Fruit fly (Drosophila melanogaster) whole organism, embryonic: ENCODE results near the gene Muc68Ca.

Experiments
- CG1792 ChIP-seq: fragments of 200-800 bp; sonication (Bioruptor generic); optimal IDR thresholded peaks from 2 replicates; lab custom pipeline; 2016; ENCODE audit warnings: missing biosample characterization, missing genetic modification characterization
- CG31224 ChIP-seq: fragments of 200-800 bp; sonication (Bioruptor generic); IDR thresholded peaks from 2 replicates; pipeline ENCODE4 v1.3.6; 2022; ENCODE audit warnings: missing biosample characterization, missing genetic modification characterization
- CG5180 ChIP-seq: fragments of 200-800 bp; sonication (Bioruptor generic); optimal IDR thresholded peaks from 3 replicates; lab custom pipeline; 2017; ENCODE audit warnings: missing biosample characterization, missing genetic modification characterization, mild to moderate bottlenecking, moderate library complexity, missing genetic modification reagents
- CG9797 ChIP-seq: fragments of 200-800 bp; sonication (Bioruptor generic); optimal IDR thresholded peaks from 3 replicates; lab custom pipeline; 2018; ENCODE audit warnings: missing biosample characterization, mild to moderate bottlenecking, missing genetic modification characterization
- Dip2 ChIP-seq: fragments of 200-800 bp; sonication (Bioruptor generic); IDR thresholded peaks from 2 replicates; pipeline ENCODE4 v1.3.6; 2022; ENCODE audit warnings: missing biosample characterization, missing genetic modification characterization
- Oli ChIP-seq: fragments of 200-800 bp; sonication (Bioruptor generic); optimal IDR thresholded peaks from 2 replicates; lab custom pipeline; 2018; ENCODE audit warnings: missing biosample characterization, mild to moderate bottlenecking, missing genetic modification characterization, moderate library complexity
- btn ChIP-seq: fragments of 200-800 bp; sonication (Bioruptor generic); optimal IDR thresholded peaks from 2 replicates; lab custom pipeline; 2016; ENCODE audit warnings: missing biosample characterization, missing genetic modification characterization
- chn ChIP-seq: fragments of 200-800 bp; sonication (Bioruptor generic); optimal IDR thresholded peaks from 2 replicates; lab custom pipeline; 2016; ENCODE audit warnings: missing biosample characterization, missing genetic modification characterization
- ro ChIP-seq: fragments of 200-800 bp; sonication (Bioruptor generic); IDR thresholded peaks from 2 replicates; pipeline ENCODE4 v1.3.6; 2022; ENCODE audit warnings: missing biosample characterization, missing genetic modification characterization
- ssp ChIP-seq: fragments of 200-800 bp; sonication (Bioruptor generic); IDR thresholded peaks from 2 replicates; pipeline ENCODE4 v1.3.6; 2022; ENCODE audit warnings: missing biosample characterization, missing genetic modification characterization
- unc-4 ChIP-seq: fragments of 200-800 bp; sonication (Bioruptor generic); IDR thresholded peaks from 2 replicates; pipeline ENCODE4 v1.3.6; 2022; ENCODE audit warnings: missing biosample characterization, missing genetic modification characterization; ENCODE audit not compliant: partially characterized antibody

DNA sequence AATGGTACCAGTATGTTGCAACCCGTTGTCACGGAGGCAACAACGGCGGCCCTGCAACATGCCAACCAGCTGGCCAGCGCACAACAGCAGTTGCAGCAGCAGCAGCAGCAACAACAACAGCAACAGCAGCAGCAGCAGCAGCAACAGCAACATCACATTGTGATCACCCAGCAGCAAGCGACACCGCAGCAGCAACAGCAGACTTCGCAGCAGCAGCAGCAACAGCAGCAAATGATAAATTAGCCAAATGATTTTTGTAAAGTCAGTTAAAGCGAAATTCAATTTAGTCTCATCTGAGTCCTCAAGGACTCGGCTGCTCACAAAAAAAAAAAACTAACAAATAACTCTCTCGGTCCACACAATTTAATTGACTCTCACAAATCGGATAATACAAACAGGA lies 15.7 kb downstream of the Muc68Ca start:
- TF ChIP-seq CG31224 (GFP tag; lab: Robert Waterston, UW), result no peak
- no peak for TF ChIP-seq CG1792 (GFP tag; lab: Kevin White, UChicago)
- TF ChIP-seq CG5180, result no peak
- TF ChIP-seq Oli (tag; lab: Kevin White, UChicago), result no peak
- no peak for TF ChIP-seq ssp (GFP tag; lab: Robert Waterston, UW)
- no peak for TF ChIP-seq unc-4 (GFP tag; lab: Robert Waterston, UW)
- no peak for TF ChIP-seq btn (GFP tag; lab: Kevin White, UChicago)
- TF ChIP-seq Dip2, result no peak
- no peak for TF ChIP-seq ro (GFP tag; lab: Robert Waterston, UW)
- TF ChIP-seq chn (GFP tag; lab: Kevin White, UChicago), result no peak
- TF ChIP-seq CG9797 (GFP tag; lab: Kevin White, UChicago), result no peak
